Worm (Caenorhabditis elegans): ENCODE data around the gene samp-1.

- no peak for TF ChIP-seq attf-3 (GFP tag; conservative IDR thresholded peaks at IDR 0.05)
- TF ChIP-seq F49E8.2 (tag; optimal IDR thresholded peaks at IDR 0.05; ENCODE audit: insufficient read depth), result no peak
- TF ChIP-seq unc-62 (GFP tag; optimal IDR thresholded peaks at IDR 0.05), result no peak
Measured at ce11 chrII:11336640-11337241, 34.0 kb downstream of the samp-1 start.

Measured in whole organism, young adult.